Worm (Caenorhabditis elegans): ENCODE data around the gene pes-4.

- TF ChIP-seq pha-4 (tag; optimal IDR thresholded peaks at IDR 0.05) (no peak), snpc-3.4 (tag; optimal IDR thresholded peaks at IDR 0.05) (no peak), Y67H2A.10 (GFP tag; conservative IDR thresholded peaks at IDR 0.05) (no peak), ceh-40 (GFP tag; IDR thresholded peaks at IDR 0.05) (no peak), let-526 (GFP tag; IDR thresholded peaks at IDR 0.05) (no peak), efl-1 (GFP tag; optimal IDR thresholded peaks at IDR 0.05) (no peak), cebp-2 (GFP tag; IDR thresholded peaks at IDR 0.05) (no peak), nfya-1 (tag; optimal IDR thresholded peaks at IDR 0.05; ENCODE audit: borderline replicate concordance, insufficient read depth) (no peak), dpl-1 (GFP tag; optimal IDR thresholded peaks at IDR 0.05) (no peak), egl-44 (GFP tag; IDR thresholded peaks at IDR 0.05) (no peak), K11D2.4 (GFP tag; IDR thresholded peaks at IDR 0.05) (no peak)
These were observed 11.1 kb downstream of the pes-4 start for ce11 chrIII:1218998-1219397.
